Fruit fly (Drosophila melanogaster): ENCODE measurements around the gene CG10654.

The CG10654 gene

DNA sequence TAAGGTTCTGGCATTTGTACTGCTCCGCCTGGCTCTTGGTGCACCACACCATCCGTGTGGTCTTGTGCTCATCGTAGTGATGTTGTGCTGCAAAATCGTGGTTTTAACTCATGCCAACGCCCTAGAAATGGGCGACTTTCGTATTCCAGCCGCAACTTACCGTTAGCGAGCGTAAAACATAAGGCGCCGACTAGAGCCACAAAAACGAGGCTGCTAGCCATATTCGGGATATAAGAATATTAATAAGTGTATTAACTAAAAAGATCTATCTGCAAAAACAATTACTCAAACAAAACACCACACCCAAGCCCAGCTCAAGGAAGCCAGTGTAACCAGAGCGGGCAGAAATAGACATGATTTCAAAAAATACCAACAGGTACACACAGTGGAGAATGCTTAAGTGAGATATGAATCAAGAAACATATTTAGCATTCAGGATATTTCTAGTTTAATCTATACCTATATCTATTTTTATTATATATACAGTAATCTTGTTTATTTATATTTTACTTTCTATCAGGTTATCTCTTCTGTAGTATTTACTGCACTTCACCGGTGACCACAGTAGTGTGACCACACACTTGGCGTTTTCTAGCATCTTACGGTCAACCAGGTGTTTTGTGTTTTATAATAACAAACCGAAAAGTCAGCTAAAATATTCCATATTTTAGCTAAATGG is 25.9 kb upstream of the CG10654 start, which contains the start of the genes Tsf2 and CG34242 (continued):
- TF ChIP-seq CG42726 (GFP tag; IDR thresholded peaks at IDR 0.05; ENCODE audit: partially characterized antibody) (no peak), cg (GFP tag; optimal IDR thresholded peaks at IDR 0.05) (no peak), lab (GFP tag; optimal IDR thresholded peaks at IDR 0.05) (peak; percentile 86), CG17328 (GFP tag; IDR thresholded peaks at IDR 0.05) (no peak), Nf-YC (tag; optimal IDR thresholded peaks at IDR 0.05) (peak; percentile 55), pita (GFP tag; optimal IDR thresholded peaks at IDR 0.05) (no peak), CG4424 (GFP tag; optimal IDR thresholded peaks at IDR 0.05) (peak; percentile 69), CG6854 (GFP tag; optimal IDR thresholded peaks at IDR 0.05) (no peak), CG1792 (GFP tag; optimal IDR thresholded peaks at IDR 0.05) (no peak), oc (tag; optimal IDR thresholded peaks at IDR 0.05) (no peak), CG4854 (GFP tag; optimal IDR thresholded peaks at IDR 0.05) (peak; percentile 18), CG9727 (GFP tag; optimal IDR thresholded peaks at IDR 0.05) (no peak), HLHmδ (GFP tag; optimal IDR thresholded peaks at IDR 0.05) (no peak), CoRest (tag; optimal IDR thresholded peaks at IDR 0.05) (peak; percentile 67), CG7928 (GFP tag; optimal IDR thresholded peaks at IDR 0.05) (peak; percentile 42), CG32772 (GFP tag; IDR thresholded peaks at IDR 0.05) (peak; percentile 96), CG18599 (GFP tag; optimal IDR thresholded peaks at IDR 0.05) (no peak), CG17612 (GFP tag; IDR thresholded peaks at IDR 0.05) (peak; percentile 55), D (optimal IDR thresholded peaks at IDR 0.05) (no peak), D (GFP tag; optimal IDR thresholded peaks at IDR 0.05) (peak; percentile 66), ken (GFP tag; IDR thresholded peaks at IDR 0.05) (peak; percentile 77; the same call in 2 of the 3 replicates), CG11695 (GFP tag; IDR thresholded peaks at IDR 0.05) (peak; percentile 89), zen2 (GFP tag; IDR thresholded peaks at IDR 0.05; ENCODE audit: partially characterized antibody) (no peak), CG7963 (GFP tag; IDR thresholded peaks at IDR 0.05; ENCODE audit: partially characterized antibody) (no peak), Dip2 (GFP tag; IDR thresholded peaks at IDR 0.05) (no peak), Eip74EF (GFP tag; optimal IDR thresholded peaks at IDR 0.05) (peak in 1 of 2 experiments; percentile 33), CG30431 (GFP tag; optimal IDR thresholded peaks at IDR 0.05) (no peak), rib (GFP tag; IDR thresholded peaks at IDR 0.05) (peak; percentile 72), zen (tag; optimal IDR thresholded peaks at IDR 0.05) (peak; percentile 86), CG12744 (GFP tag; optimal IDR thresholded peaks at IDR 0.05) (no peak), D19B (GFP tag; optimal IDR thresholded peaks at IDR 0.05) (no peak), gcm2 (GFP tag; optimal IDR thresholded peaks at IDR 0.05) (no peak), klu (GFP tag; IDR thresholded peaks at IDR 0.05) (peak; percentile 83), pho (GFP tag; optimal IDR thresholded peaks at IDR 0.05) (no peak), sim (GFP tag; IDR thresholded peaks at IDR 0.05) (peak; percentile 58; the same call in 1 of the 2 replicates), CG10979 (tag; optimal IDR thresholded peaks at IDR 0.05) (peak; percentile 85), Mes4 (GFP tag; optimal IDR thresholded peaks at IDR 0.05) (no peak), CG4707 (GFP tag; optimal IDR thresholded peaks at IDR 0.05) (no peak), wek (GFP tag; optimal IDR thresholded peaks at IDR 0.05) (no peak), Nf-YB (GFP tag; optimal IDR thresholded peaks at IDR 0.05) (no peak), CG18476 (GFP tag; optimal IDR thresholded peaks at IDR 0.05) (no peak), CG4730 (GFP tag; IDR thresholded peaks at IDR 0.05) (peak; percentile 95), btn (GFP tag; optimal IDR thresholded peaks at IDR 0.05) (no peak), grau (tag; optimal IDR thresholded peaks at IDR 0.05) (peak; percentile 94), corto (GFP tag; optimal IDR thresholded peaks at IDR 0.05) (no peak), NfI (GFP tag; optimal IDR thresholded peaks at IDR 0.05) (no peak), chif (GFP tag; optimal IDR thresholded peaks at IDR 0.05) (no peak), hb (GFP tag; IDR thresholded peaks at IDR 0.05; ENCODE audit: partially characterized antibody) (no peak), sens-2 (GFP tag; IDR thresholded peaks at IDR 0.05) (peak; percentile 78; the same call in 1 of the 2 replicates)
